Worm (Caenorhabditis elegans): Measurements from ENCODE around the gene H25K10.1.

- TF ChIP-seq T22C8.4 (GFP tag; IDR thresholded peaks at IDR 0.05) (no peak), flt-1 (GFP tag; IDR thresholded peaks at IDR 0.05) (no peak)
Measured at ce11 chrIV:16171326-16171725, 30.8 kb upstream of the H25K10.1 start.
